Worm (Caenorhabditis elegans) whole organism, L1 larva: ENCODE results near the gene F07F6.7.

Source experiments
- C04F5.9 ChIP-seq: sonication (generic microtip); optimal IDR thresholded peaks from 2 replicates; lab custom pipeline; 2016; ENCODE audit warnings: missing genetic modification characterization, missing compliant biosample characterization
- C16A3.4 ChIP-seq: fragments of 150-350 bp; optimal IDR thresholded peaks from 2 replicates; lab custom pipeline; 2014; ENCODE audit warnings: missing biosample characterization, missing genetic modification characterization
- F16B12.6 ChIP-seq: fragments of 150-350 bp; optimal IDR thresholded peaks from 2 replicates; lab custom pipeline; 2014; ENCODE audit warnings: missing biosample characterization, missing genetic modification characterization
- Y116A8C.19 ChIP-seq: sonication (generic microtip); optimal IDR thresholded peaks from 2 replicates; lab custom pipeline; 2016; ENCODE audit warnings: missing compliant biosample characterization, missing genetic modification characterization, borderline replicate concordance
- aly-2 ChIP-seq: fragments of 150-350 bp; optimal IDR thresholded peaks from 2 replicates; lab custom pipeline; 2014; ENCODE audit warnings: missing biosample characterization, missing genetic modification characterization
- blmp-1 ChIP-seq: fragments of 150-350 bp; optimal IDR thresholded peaks from 2 replicates; lab custom pipeline; 2014; ENCODE audit warnings: missing biosample characterization, missing genetic modification characterization
- dsc-1 ChIP-seq: sonication (generic microtip); optimal IDR thresholded peaks from 2 replicates; lab custom pipeline; 2016; ENCODE audit warnings: mild to moderate bottlenecking, missing genetic modification characterization, missing compliant biosample characterization
- efl-3 ChIP-seq: fragments of 200-800 bp; sonication (Bioruptor generic); optimal IDR thresholded peaks from 2 replicates; lab custom pipeline; 2018; ENCODE audit warnings: mild to moderate bottlenecking, missing genetic modification characterization, missing compliant biosample characterization
- egl-13 ChIP-seq: sonication (generic microtip); optimal IDR thresholded peaks from 2 replicates; lab custom pipeline; 2016; ENCODE audit warnings: missing genotype, missing genetic modification reagents, missing genetic modification characterization, missing compliant biosample characterization
- egl-27 ChIP-seq, 2 experiments: fragments of 150-350 bp in 1 of 2; sonication (generic microtip); optimal IDR thresholded peaks; 3 replicates each; lab custom pipeline; 2017 to 2018; ENCODE audit warnings: missing biosample characterization in 2 of 2, missing genetic modification characterization in 2 of 2, missing genetic modification reagents in 2 of 2
- elt-3 ChIP-seq, 6 experiments: fragments of 150-350 bp in 1 of 6; sonication (generic microtip); optimal IDR thresholded peaks; 2 replicates each; lab custom pipeline; 2017 to 2018; ENCODE audit warnings: missing biosample characterization in 6 of 6, missing genetic modification characterization in 6 of 6, inconsistent platforms in 1 of 6
- fkh-10 ChIP-seq: sonication (generic microtip); optimal IDR thresholded peaks from 2 replicates; lab custom pipeline; 2017; ENCODE audit warnings: missing biosample characterization, missing genetic modification reagents, missing genetic modification characterization
- fkh-4 ChIP-seq: sonication (generic microtip); optimal IDR thresholded peaks from 2 replicates; lab custom pipeline; 2016; ENCODE audit warnings: missing compliant biosample characterization, missing genetic modification characterization, borderline replicate concordance
- isw-1 ChIP-seq: fragments of 200-800 bp; sonication (Bioruptor generic); IDR thresholded peaks from 2 replicates; pipeline ENCODE4 v1.3.6; 2022; ENCODE audit warnings: missing genetic modification characterization, missing compliant biosample characterization
- jun-1 ChIP-seq: fragments of 150-350 bp; optimal IDR thresholded peaks from 2 replicates; lab custom pipeline; 2014; ENCODE audit warnings: missing biosample characterization, missing genetic modification reagents, missing genetic modification characterization
- lin-14 ChIP-seq: fragments of 200-800 bp; sonication (Bioruptor generic); optimal IDR thresholded peaks from 2 replicates; lab custom pipeline; 2018; ENCODE audit warnings: mild to moderate bottlenecking, missing genetic modification characterization, moderate library complexity, missing compliant biosample characterization
- lin-39 ChIP-seq: fragments of 150-350 bp; optimal IDR thresholded peaks from 2 replicates; lab custom pipeline; 2014; ENCODE audit warnings: missing biosample characterization, missing genetic modification reagents, missing genetic modification characterization
- lir-3 ChIP-seq: sonication (generic microtip); optimal IDR thresholded peaks from 2 replicates; lab custom pipeline; 2016; ENCODE audit warnings: mild to moderate bottlenecking, missing genetic modification characterization, moderate library complexity, missing compliant biosample characterization; ENCODE audit not compliant: poor library complexity
- mab-9 ChIP-seq: fragments of 200-800 bp; sonication (Bioruptor generic); IDR thresholded peaks from 2 replicates; pipeline ENCODE4 v1.3.6; 2022; ENCODE audit warnings: missing genetic modification reagents, missing genetic modification characterization, missing compliant biosample characterization
- mdl-1 ChIP-seq, 2 experiments: fragments of 150-350 bp; optimal IDR thresholded peaks; 2 replicates each; lab custom pipeline; 2014 to 2017; ENCODE audit warnings: missing biosample characterization in 2 of 2, missing genetic modification characterization in 2 of 2, inconsistent platforms in 1 of 2
- mep-1 ChIP-seq: fragments of 150-350 bp; optimal IDR thresholded peaks from 2 replicates; lab custom pipeline; 2014; ENCODE audit warnings: missing biosample characterization, missing genetic modification characterization
- nhr-11 ChIP-seq: fragments of 150-350 bp; optimal IDR thresholded peaks from 2 replicates; lab custom pipeline; 2014; ENCODE audit warnings: missing biosample characterization, missing genetic modification characterization
- nhr-20 ChIP-seq: sonication (generic microtip); optimal IDR thresholded peaks from 2 replicates; lab custom pipeline; 2016; ENCODE audit warnings: mild to moderate bottlenecking, missing genetic modification characterization, missing compliant biosample characterization
- nhr-76 ChIP-seq: sonication (generic microtip); optimal IDR thresholded peaks from 2 replicates; lab custom pipeline; 2017; ENCODE audit warnings: missing biosample characterization, missing genetic modification characterization
- nhr-77 ChIP-seq: fragments of 150-350 bp; optimal IDR thresholded peaks from 2 replicates; lab custom pipeline; 2014; ENCODE audit warnings: missing biosample characterization, missing genetic modification characterization
- nhr-84 ChIP-seq: sonication (generic microtip); optimal IDR thresholded peaks from 2 replicates; lab custom pipeline; 2017; ENCODE audit warnings: missing biosample characterization, missing genetic modification characterization
- pax-3 ChIP-seq: fragments of 200-800 bp; sonication (Bioruptor generic); optimal IDR thresholded peaks from 2 replicates; lab custom pipeline; 2018; ENCODE audit warnings: mild to moderate bottlenecking, missing genetic modification characterization, moderate library complexity, missing compliant biosample characterization
- pqm-1 ChIP-seq: sonication (generic microtip); optimal IDR thresholded peaks from 3 replicates; lab custom pipeline; 2017; ENCODE audit warnings: missing biosample characterization, missing genetic modification characterization
- rnt-1 ChIP-seq: sonication (generic microtip); optimal IDR thresholded peaks from 2 replicates; lab custom pipeline; 2016; ENCODE audit warnings: mild to moderate bottlenecking, missing genetic modification characterization, moderate library complexity, missing compliant biosample characterization
- snu-23 ChIP-seq: sonication (generic microtip); optimal IDR thresholded peaks from 2 replicates; lab custom pipeline; 2016; ENCODE audit warnings: missing genetic modification characterization, missing compliant biosample characterization
- sup-37 ChIP-seq: fragments of 200-800 bp; sonication (Bioruptor generic); optimal IDR thresholded peaks from 2 replicates; lab custom pipeline; 2018; ENCODE audit warnings: mild to moderate bottlenecking, missing genetic modification characterization, missing compliant biosample characterization
- tlp-1 ChIP-seq: fragments of 150-350 bp; optimal IDR thresholded peaks from 2 replicates; lab custom pipeline; 2014; ENCODE audit warnings: missing biosample characterization, missing genetic modification characterization
- unc-86 ChIP-seq: sonication (generic microtip); optimal IDR thresholded peaks from 2 replicates; lab custom pipeline; 2016; ENCODE audit warnings: missing genetic modification characterization, missing compliant biosample characterization
- unc-98 ChIP-seq: fragments of 200-800 bp; sonication (Bioruptor generic); IDR thresholded peaks from 2 replicates; pipeline ENCODE4 v1.3.6; 2022; ENCODE audit warnings: missing genetic modification characterization, missing compliant biosample characterization
- zag-1 ChIP-seq: fragments of 150-350 bp; optimal IDR thresholded peaks from 2 replicates; lab custom pipeline; 2014; ENCODE audit warnings: missing biosample characterization, missing genetic modification characterization
- ztf-11 ChIP-seq, 2 experiments: sonication (generic microtip); optimal IDR thresholded peaks; 2 replicates each; lab custom pipeline; 2016 to 2017; ENCODE audit warnings: missing genetic modification characterization in 2 of 2, missing biosample characterization in 1 of 2, missing compliant biosample characterization in 1 of 2

F07F6.7 gene

DNA sequence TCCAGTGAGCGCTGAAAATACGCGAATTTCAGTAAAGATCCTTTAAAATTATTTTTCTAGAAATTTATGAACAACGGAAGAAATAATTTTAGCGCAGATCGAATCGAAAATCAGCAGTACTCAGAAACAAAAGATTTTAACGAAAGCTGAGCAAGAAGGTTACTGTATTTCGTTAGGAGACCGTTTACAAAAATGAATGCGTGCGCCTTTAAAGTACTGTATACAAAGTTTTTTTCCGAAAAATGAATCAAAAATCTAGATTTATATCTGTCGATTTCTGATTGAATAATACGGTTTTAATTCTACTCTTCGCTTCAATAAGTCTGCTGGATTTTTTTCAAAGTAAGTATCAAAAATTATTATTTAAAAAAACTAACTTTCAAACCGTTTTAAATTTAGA is 9.6 kb downstream of the F07F6.7 start, which contains the start of the genes EEED8.14 and EEED8.3:
TSS of gene EEED8.14 (minus strand) at position 13 of the 400 bp plus-strand sequence.
TSS of gene EEED8.3 (plus strand) at position 237 of the 400 bp plus-strand sequence.
- TF ChIP-seq jun-1 (tag; lab: Kevin White, UChicago) (no peak), mab-9 (GFP tag; lab: Robert Waterston, UW) (no peak), mdl-1 (tag; optimal IDR thresholded peaks at IDR 0.05; lab: Kevin White, UChicago) (no peak), lin-39 (tag; lab: Kevin White, UChicago) (no peak), efl-3 (GFP tag; lab: Kevin White, UChicago) (no peak), unc-98 (GFP tag; lab: Robert Waterston, UW) (no peak), isw-1 (GFP tag; lab: Robert Waterston, UW) (no peak), snu-23 (GFP tag; lab: Kevin White, UChicago) (no peak), nhr-11 (no peak), nhr-84 (no peak), dsc-1 (tag; lab: Kevin White, UChicago) (no peak), nhr-76 (tag; lab: Kevin White, UChicago) (no peak), elt-3 (tag; optimal IDR thresholded peaks at IDR 0.05; lab: Kevin White, UChicago) (no peak), tlp-1 (tag; lab: Kevin White, UChicago) (no peak), pax-3 (tag; lab: Kevin White, UChicago) (no peak), egl-13 (tag; lab: Kevin White, UChicago) (no peak), mep-1 (tag; lab: Kevin White, UChicago) (no peak), pqm-1 (tag; lab: Kevin White, UChicago) (no peak)

DNA sequence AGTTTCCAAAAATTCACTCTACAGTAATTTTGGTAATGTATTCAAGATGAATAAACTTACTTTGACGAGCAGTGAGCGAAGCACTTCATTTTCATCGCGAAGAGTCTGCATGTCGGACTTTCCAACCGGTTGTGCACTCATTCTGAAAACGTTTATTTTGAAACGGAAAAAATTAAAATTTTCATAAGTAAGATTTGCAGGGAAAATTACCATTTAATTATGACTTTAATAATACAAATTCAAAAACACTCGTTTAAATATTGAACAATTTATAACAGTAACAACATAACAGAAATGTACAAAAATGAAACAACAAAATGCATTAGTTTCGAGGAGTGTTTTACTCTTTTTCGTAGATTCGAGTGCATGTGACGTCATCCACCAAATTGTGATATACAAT is 11.2 kb downstream of the F07F6.7 start, which contains the start of the genes EEED8.13 and EEED8.18:
TSS of gene EEED8.13 (minus strand) at position 101 of the 400 bp plus-strand sequence.
TSS of gene EEED8.18 (minus strand) at position 144 of the 400 bp plus-strand sequence.
- TF ChIP-seq F16B12.6 (no peak), fkh-10 (GFP tag; lab: Kevin White, UChicago) (no peak), blmp-1 (tag; lab: Kevin White, UChicago) (no peak), lin-14 (GFP tag; lab: Kevin White, UChicago) (no peak), fkh-4 (tag; lab: Kevin White, UChicago) (no peak), rnt-1 (no peak), egl-27 (tag; optimal IDR thresholded peaks at IDR 0.05; lab: Kevin White, UChicago) (no peak), mep-1 (tag; lab: Kevin White, UChicago) (no peak), efl-3 (GFP tag; lab: Kevin White, UChicago) (no peak), Y116A8C.19 (tag; lab: Kevin White, UChicago) (no peak), nhr-77 (no peak), aly-2 (tag; lab: Kevin White, UChicago) (no peak), egl-13 (tag; lab: Kevin White, UChicago) (no peak), jun-1 (tag; lab: Kevin White, UChicago) (no peak), nhr-20 (tag; lab: Kevin White, UChicago) (no peak), C04F5.9 (tag; lab: Kevin White, UChicago) (no peak)

ce11 chrII:5408924-5409323 is 14.7 kb downstream of the F07F6.7 start, which contains the start of the genes EEED8.12 and EEED8.4:
EEED8.12 (minus strand) TSS chrII:5409024.
EEED8.4 (plus strand) TSS chrII:5409319.
- TF ChIP-seq C04F5.9 (tag; lab: Kevin White, UChicago): no peak
- TF ChIP-seq sup-37: no peak
- no peak for TF ChIP-seq lin-14 (GFP tag; lab: Kevin White, UChicago)
- no peak for TF ChIP-seq unc-86
- TF ChIP-seq ztf-11 (tag; optimal IDR thresholded peaks at IDR 0.05; lab: Kevin White, UChicago): no peak
- no peak for TF ChIP-seq zag-1
- TF ChIP-seq mep-1 (tag; lab: Kevin White, UChicago): no peak
- TF ChIP-seq C16A3.4 (tag; lab: Kevin White, UChicago): no peak
- no peak for TF ChIP-seq lir-3 (tag; lab: Kevin White, UChicago)
- no peak for TF ChIP-seq fkh-10 (GFP tag; lab: Kevin White, UChicago)
